Worm (Caenorhabditis elegans): ENCODE data around the gene nog-1.

The nog-1 gene

DNA sequence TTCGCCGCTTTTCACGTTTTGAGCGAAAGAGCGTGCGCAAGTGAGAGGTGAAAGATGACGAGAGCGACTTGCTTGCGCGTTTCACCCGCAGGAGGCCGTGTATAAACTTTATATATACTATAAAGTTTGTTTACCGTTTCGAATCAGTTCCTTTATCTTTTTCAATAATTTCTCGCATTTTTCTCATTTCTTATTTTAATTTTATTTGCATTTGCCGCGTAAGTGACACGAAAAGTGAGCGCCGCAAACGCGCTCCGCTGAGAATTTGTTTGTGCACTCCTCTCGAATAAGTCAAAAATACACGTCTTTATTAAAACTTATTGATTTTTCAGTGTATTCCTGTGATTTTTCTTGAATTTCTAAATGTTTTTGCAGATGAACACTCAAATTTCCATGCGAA, 49.9 kb downstream of the nog-1 start, which contains the start of gene mrpl-55 (continued):
- TF ChIP-seq egl-44 (GFP tag; IDR thresholded peaks at IDR 0.05) (no peak), B0336.3 (GFP tag; IDR thresholded peaks at IDR 0.05) (peak; percentile 40; the same call in 1 of the 2 replicates), tbp1 (GFP tag; optimal IDR thresholded peaks at IDR 0.05) (peak; percentile 50), madf-3 (GFP tag; IDR thresholded peaks at IDR 0.05) (no peak), F55B11.4 (tag; optimal IDR thresholded peaks at IDR 0.05; ENCODE audit: borderline replicate concordance, insufficient read depth) (no peak), let-607 (tag; optimal IDR thresholded peaks at IDR 0.05) (peak in 1 of 2 experiments; percentile 72), fkh-3 (tag; optimal IDR thresholded peaks at IDR 0.05) (no peak), sea-2 (GFP tag; IDR thresholded peaks at IDR 0.05) (no peak), snpc-1.1 (tag; optimal IDR thresholded peaks at IDR 0.05; ENCODE audit: insufficient read depth) (no peak), F39B2.1 (GFP tag; IDR thresholded peaks at IDR 0.05) (no peak), hlh-26 (GFP tag; conservative IDR thresholded peaks at IDR 0.05) (no peak), C06A6.2 (GFP tag; conservative IDR thresholded peaks at IDR 0.05) (0 out of 2 replicates have a peak, but pooled peaks have one; percentile 9), ccch-3 (GFP tag; optimal IDR thresholded peaks at IDR 0.05) (no peak), ztf-28 (GFP tag; IDR thresholded peaks at IDR 0.05) (no peak), lin-35 (GFP tag; optimal IDR thresholded peaks at IDR 0.05) (peak in 1 of 3 experiments; percentile 91), F23B12.7 (tag; optimal IDR thresholded peaks at IDR 0.05; ENCODE audit: insufficient read depth) (peak; percentile 30), bed-2 (GFP tag; IDR thresholded peaks at IDR 0.05) (no peak), ZK185.1 (tag; optimal IDR thresholded peaks at IDR 0.05; ENCODE audit: poor library complexity, severe bottlenecking) (peak; percentile 55), ztf-25 (GFP tag; IDR thresholded peaks at IDR 0.05) (no peak), F33H1.4 (GFP tag; IDR thresholded peaks at IDR 0.05) (peak; percentile 51; the same call in 1 of the 2 replicates), zfh-2 (GFP tag; conservative IDR thresholded peaks at IDR 0.05) (no peak), lin-26 (GFP tag; IDR thresholded peaks at IDR 0.05) (no peak), efl-1 (GFP tag; optimal IDR thresholded peaks at IDR 0.05) (peak; percentile 69), Y95B8A.8 (GFP tag; IDR thresholded peaks at IDR 0.05) (no peak), nhr-120 (GFP tag; IDR thresholded peaks at IDR 0.05) (no peak)

DNA sequence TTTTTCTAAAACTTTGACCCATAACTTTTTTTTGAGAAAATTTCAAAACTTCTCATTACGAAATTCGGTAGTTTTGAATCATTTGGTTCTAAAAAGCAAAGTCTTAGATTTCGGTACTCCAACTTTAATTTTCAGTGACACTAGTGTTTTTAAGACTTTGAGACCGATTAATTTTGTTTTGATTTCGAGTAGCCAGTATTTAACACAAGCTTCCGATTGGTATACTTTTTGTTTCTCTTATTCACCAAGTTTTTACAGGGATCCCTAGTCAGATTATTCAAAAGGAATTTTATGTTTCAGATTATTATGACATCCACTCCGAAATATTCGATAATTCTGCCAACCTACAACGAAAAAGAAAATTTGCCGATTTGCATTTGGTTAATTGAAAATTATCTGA, 51.7 kb downstream of the nog-1 start, which contains the start of gene dpm-1:
Gene dpm-1, plus strand, starts transcription at position 301 of the 400 bp plus-strand sequence.
- TF ChIP-seq nhr-90 (tag; optimal IDR thresholded peaks at IDR 0.05) (no peak), fkh-3 (tag; optimal IDR thresholded peaks at IDR 0.05) (no peak), efl-1 (GFP tag; optimal IDR thresholded peaks at IDR 0.05) (no peak), ceh-100 (GFP tag; IDR thresholded peaks at IDR 0.05) (no peak)

Measured in whole organism, young adult.